Worm (Caenorhabditis elegans): ENCODE measurements around the gene faah-1.

Gene faah-1

DNA sequence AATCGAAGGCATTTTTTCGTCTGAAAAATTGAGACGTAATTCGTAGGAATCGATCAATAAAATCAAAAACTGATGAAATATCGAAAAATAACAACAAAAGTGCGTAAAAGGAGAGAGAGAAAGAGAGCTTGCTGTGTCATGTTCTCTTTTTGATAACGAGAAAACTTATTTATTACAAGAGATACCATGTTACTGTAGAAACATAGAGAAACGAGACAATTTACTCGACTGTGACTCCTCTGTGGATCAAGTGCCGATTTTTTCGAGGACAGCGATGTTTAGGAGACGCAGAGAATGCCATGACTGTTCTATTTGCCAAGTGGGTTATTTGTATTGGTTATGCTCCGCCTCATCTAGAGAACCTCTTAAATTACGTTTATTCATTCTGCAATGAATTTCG, 25.7 kb upstream of the faah-1 start, which contains the start of gene sph-1 (continued):
- TF ChIP-seq ztf-11 (tag; optimal IDR thresholded peaks at IDR 0.05) (no peak), ama-1 (optimal IDR thresholded peaks at IDR 0.05) (no peak), lsy-2 (tag; optimal IDR thresholded peaks at IDR 0.05) (peak in 1 of 2 experiments; percentile 31), mab-5 (tag; optimal IDR thresholded peaks at IDR 0.05) (no peak), unc-39 (tag; optimal IDR thresholded peaks at IDR 0.05) (no peak), mbf-1 (tag; optimal IDR thresholded peaks at IDR 0.05) (no peak), nhr-11 (tag; optimal IDR thresholded peaks at IDR 0.05) (no peak), sma-9 (GFP tag; optimal IDR thresholded peaks at IDR 0.05) (peak; percentile 63), sma-9 (tag; optimal IDR thresholded peaks at IDR 0.05) (no peak), unc-55 (GFP tag; optimal IDR thresholded peaks at IDR 0.05) (no peak), ceh-82 (tag; optimal IDR thresholded peaks at IDR 0.05) (no peak), nhr-6 (tag; optimal IDR thresholded peaks at IDR 0.05) (no peak), unc-62 (GFP tag; optimal IDR thresholded peaks at IDR 0.05) (no peak), dmd-4 (tag; optimal IDR thresholded peaks at IDR 0.05) (no peak), crh-2 (tag; optimal IDR thresholded peaks at IDR 0.05) (peak; percentile 61), zag-1 (tag; optimal IDR thresholded peaks at IDR 0.05) (no peak), alr-1 (tag; optimal IDR thresholded peaks at IDR 0.05) (no peak), peb-1 (tag; optimal IDR thresholded peaks at IDR 0.05) (no peak), skn-1 (tag; optimal IDR thresholded peaks at IDR 0.05) (no peak), nhr-23 (tag; optimal IDR thresholded peaks at IDR 0.05) (no peak), C34F6.9 (tag; optimal IDR thresholded peaks at IDR 0.05) (peak; percentile 24), nhr-10 (tag; optimal IDR thresholded peaks at IDR 0.05) (no peak), nhr-77 (tag; optimal IDR thresholded peaks at IDR 0.05) (no peak)

- TF ChIP-seq nhr-10 (tag; optimal IDR thresholded peaks at IDR 0.05) (no peak), ztf-11 (tag; optimal IDR thresholded peaks at IDR 0.05) (no peak), sma-9 (GFP tag; optimal IDR thresholded peaks at IDR 0.05) (peak; percentile 6), sma-9 (tag; optimal IDR thresholded peaks at IDR 0.05) (no peak), lsy-2 (tag; optimal IDR thresholded peaks at IDR 0.05) (peak in 1 of 2 experiments; percentile 69), sma-3 (GFP tag; optimal IDR thresholded peaks at IDR 0.05) (no peak), lin-13 (GFP tag; optimal IDR thresholded peaks at IDR 0.05) (no peak), ztf-1 (GFP tag; conservative IDR thresholded peaks at IDR 0.05) (no peak), peb-1 (tag; optimal IDR thresholded peaks at IDR 0.05) (no peak), mab-5 (tag; optimal IDR thresholded peaks at IDR 0.05) (no peak), gmeb-1 (tag; optimal IDR thresholded peaks at IDR 0.05) (no peak), F13H6.1 (tag; optimal IDR thresholded peaks at IDR 0.05) (peak; percentile 43), nhr-6 (tag; optimal IDR thresholded peaks at IDR 0.05) (no peak), nhr-77 (tag; optimal IDR thresholded peaks at IDR 0.05) (no peak), lin-11 (tag; optimal IDR thresholded peaks at IDR 0.05) (peak; percentile 36), fos-1 (tag; optimal IDR thresholded peaks at IDR 0.05) (peak; percentile 45), nhr-25 (tag; optimal IDR thresholded peaks at IDR 0.05) (peak; percentile 20), nhr-129 (tag; optimal IDR thresholded peaks at IDR 0.05) (peak; percentile 80), unc-55 (GFP tag; optimal IDR thresholded peaks at IDR 0.05) (peak; percentile 76), nhr-237 (tag; optimal IDR thresholded peaks at IDR 0.05) (no peak), skn-1 (tag; optimal IDR thresholded peaks at IDR 0.05) (no peak), mdl-1 (tag; optimal IDR thresholded peaks at IDR 0.05) (peak in 1 of 2 experiments; percentile 44), snpc-4 (tag; optimal IDR thresholded peaks at IDR 0.05) (no peak), lin-39 (tag; optimal IDR thresholded peaks at IDR 0.05) (no peak), crh-2 (tag; optimal IDR thresholded peaks at IDR 0.05) (peak; percentile 58), ama-1 (optimal IDR thresholded peaks at IDR 0.05) (no peak), aly-2 (tag; optimal IDR thresholded peaks at IDR 0.05) (no peak), unc-39 (tag; optimal IDR thresholded peaks at IDR 0.05) (no peak), C34F6.9 (tag; optimal IDR thresholded peaks at IDR 0.05) (peak; percentile 81), alr-1 (tag; optimal IDR thresholded peaks at IDR 0.05) (no peak)
Measured at ce11 chrIV:8136005-8136512, 23.1 kb upstream of the faah-1 start, which contains the start of the genes isp-1 and islo-1. Gene isp-1 (minus strand): TSS chrIV:8136055. Gene islo-1 (plus strand): TSS chrIV:8136389.

DNA sequence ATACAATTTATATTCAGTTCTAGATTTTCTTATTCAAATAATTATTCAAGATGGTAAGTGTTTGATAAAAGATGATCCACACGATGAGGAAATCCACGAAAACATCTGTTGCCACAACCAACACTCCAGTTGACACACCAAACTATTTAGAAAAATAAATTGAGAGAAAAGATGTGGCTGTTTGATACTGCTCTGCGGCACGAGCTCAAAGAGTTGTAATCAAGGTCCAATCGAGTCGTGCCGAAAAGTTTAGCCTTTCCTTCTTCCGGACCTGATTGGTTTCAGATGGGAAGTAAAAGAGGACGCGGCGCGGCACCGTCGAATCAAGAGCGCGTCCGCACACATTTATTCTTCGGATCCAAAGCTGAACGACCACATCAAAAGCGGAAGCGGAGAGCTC, 22.6 kb upstream of the faah-1 start:
- no peak for TF ChIP-seq egl-27 (tag; optimal IDR thresholded peaks at IDR 0.05)
- TF ChIP-seq alr-1 (tag; optimal IDR thresholded peaks at IDR 0.05): no peak
- no peak for TF ChIP-seq ceh-16 (tag; optimal IDR thresholded peaks at IDR 0.05)
- no peak for TF ChIP-seq nhr-10 (tag; optimal IDR thresholded peaks at IDR 0.05)
